Worm (Caenorhabditis elegans) whole organism, young adult: Measurements from ENCODE around the gene gcl-1.

Source experiments
- F39B2.1 ChIP-seq: fragments of 200-800 bp; sonication (Bioruptor generic); IDR thresholded peaks from 2 replicates; pipeline ENCODE4 v1.3.6; 2022; ENCODE audit warnings: missing genetic modification reagents, missing genetic modification characterization, missing compliant biosample characterization
- ccch-3 ChIP-seq: fragments of 200-800 bp; sonication (Bioruptor generic); optimal IDR thresholded peaks from 2 replicates; lab custom pipeline; 2018; ENCODE audit warnings: mild to moderate bottlenecking, missing genetic modification characterization, missing compliant biosample characterization
- mcd-1 ChIP-seq: fragments of 200-800 bp; sonication (Bioruptor generic); IDR thresholded peaks from 2 replicates; pipeline ENCODE4 v1.3.6; 2022; ENCODE audit warnings: missing genetic modification reagents, missing genetic modification characterization, missing compliant biosample characterization
- mes-4 ChIP-seq: sonication (generic microtip); optimal IDR thresholded peaks from 2 replicates; lab custom pipeline; 2016; ENCODE audit warnings: missing genotype, missing genetic modification characterization, missing compliant biosample characterization
- snpc-4 ChIP-seq, 5 experiments: fragments of 150-350 bp in 1 of 5; sonication (generic microtip) in 4 of 5; optimal IDR thresholded peaks; 2 replicates each; lab custom pipeline; 2014 to 2018; ENCODE audit warnings: missing genetic modification characterization in 5 of 5, missing biosample characterization in 3 of 5, antibody characterized with exemption in 2 of 5, mild to moderate bottlenecking in 2 of 5, missing compliant biosample characterization in 2 of 5, missing genotype in 2 of 5, moderate library complexity in 2 of 5, missing genetic modification reagents in 1 of 5

DNA sequence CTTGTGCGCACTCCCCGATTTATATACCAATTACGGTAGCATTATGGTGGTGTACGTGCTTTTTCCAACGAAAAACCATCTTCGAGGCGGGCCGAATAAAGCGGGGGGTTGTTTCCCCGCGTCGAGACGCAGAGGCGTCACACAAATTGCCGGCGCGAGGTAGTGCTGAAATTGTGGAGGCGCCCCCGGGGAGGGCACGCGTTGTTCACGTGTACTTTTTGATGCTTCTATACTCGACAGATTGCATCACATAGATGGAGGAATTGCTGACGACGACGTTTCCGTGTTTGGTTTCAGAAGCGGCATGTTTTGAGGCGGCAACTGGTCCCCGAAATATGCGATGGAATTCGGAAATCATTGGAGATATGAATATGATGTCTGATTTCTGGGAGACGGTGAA is 17.4 kb downstream of the gcl-1 start:
- TF ChIP-seq ccch-3 (no peak), mcd-1 (peak; percentile 77), F39B2.1 (no peak), mes-4 (tag; lab: Kevin White, UChicago) (no peak), snpc-4 (GFP tag; optimal IDR thresholded peaks at IDR 0.05; lab: Kevin White, UChicago) (no peak), snpc-4 (tag; optimal IDR thresholded peaks at IDR 0.05; lab: Kevin White, UChicago) (peak in 3 of 4 experiments; percentile 30 to 51 (median 42))
